Fruit fly (Drosophila melanogaster) whole organism, pupa: ENCODE results near the gene parvin.

Experiments used
- CG13204 ChIP-seq: fragments of 200-800 bp; sonication (Bioruptor generic); optimal IDR thresholded peaks from 2 replicates; lab custom pipeline; 2018; ENCODE audit warnings: missing biosample characterization, mild to moderate bottlenecking, missing genetic modification characterization, moderate library complexity
- CG14655 ChIP-seq: fragments of 200-800 bp; sonication (Bioruptor generic); optimal IDR thresholded peaks from 3 replicates; lab custom pipeline; 2017; ENCODE audit warnings: mild to moderate bottlenecking, missing biosample characterization, missing genetic modification reagents, missing genetic modification characterization
- CG34367 ChIP-seq: fragments of 200-800 bp; sonication (Bioruptor generic); optimal IDR thresholded peaks from 2 replicates; lab custom pipeline; 2018; ENCODE audit warnings: missing biosample characterization, mild to moderate bottlenecking, missing genetic modification characterization
- D1 ChIP-seq: fragments of 200-800 bp; sonication (Bioruptor generic); optimal IDR thresholded peaks from 2 replicates; lab custom pipeline; 2018; ENCODE audit warnings: missing biosample characterization, mild to moderate bottlenecking, missing genetic modification characterization, moderate library complexity
- Pif1A ChIP-seq: fragments of 200-800 bp; sonication (Bioruptor generic); optimal IDR thresholded peaks from 3 replicates; lab custom pipeline; 2016; ENCODE audit warnings: missing biosample characterization, missing genetic modification characterization

DNA sequence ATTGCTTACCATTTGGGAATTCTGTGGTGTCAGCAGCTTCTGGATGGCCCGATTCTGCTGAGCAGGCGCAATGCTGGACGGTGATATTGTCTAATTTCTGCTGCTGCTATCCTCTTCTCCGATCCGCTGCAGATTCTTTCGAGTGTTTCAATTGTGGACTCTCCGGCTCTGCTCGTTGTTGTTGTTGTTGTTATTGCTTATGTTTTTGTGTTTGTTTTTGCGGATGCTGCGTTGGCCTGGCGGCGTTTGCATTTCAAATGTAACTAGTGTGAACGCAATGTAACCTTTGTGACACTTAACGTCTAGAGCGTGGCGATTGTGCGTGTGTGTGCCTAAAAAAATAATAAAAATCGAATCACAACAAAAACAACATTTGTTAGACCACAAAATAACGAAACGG lies 33.9 kb upstream of the parvin start:
- no peak for TF ChIP-seq CG13204
- TF ChIP-seq D1 (tag; lab: Kevin White, UChicago) = no peak
- TF ChIP-seq Pif1A (GFP tag; lab: Kevin White, UChicago) = no peak
- TF ChIP-seq CG14655 (GFP tag; lab: Kevin White, UChicago) = no peak
- TF ChIP-seq CG34367 = no peak
